Worm (Caenorhabditis elegans) whole organism, L4 larva: ENCODE measurements around the gene C55A1.7.

Experiments
- F37D6.2 ChIP-seq: sonication (generic microtip); optimal IDR thresholded peaks from 2 replicates; lab custom pipeline; 2016; ENCODE audit warnings: mild to moderate bottlenecking, missing genetic modification characterization, missing compliant biosample characterization
- F44E2.7 ChIP-seq: fragments of 200-800 bp; sonication (Bioruptor generic); IDR thresholded peaks from 2 replicates; pipeline ENCODE4 v2.1.2; 2022; ENCODE audit warnings: missing genetic modification characterization, missing compliant biosample characterization
- R02D3.7 ChIP-seq: fragments of 150-350 bp; sonication (generic microtip); optimal IDR thresholded peaks from 3 replicates; lab custom pipeline; 2014; ENCODE audit warnings: missing biosample characterization, missing genetic modification characterization
- T20F7.1 ChIP-seq: fragments of 200-800 bp; sonication (Bioruptor generic); optimal IDR thresholded peaks from 2 replicates; lab custom pipeline; 2018; ENCODE audit warnings: mild to moderate bottlenecking, missing genetic modification characterization, missing compliant biosample characterization
- Y105C5A.15 ChIP-seq: fragments of 200-800 bp; sonication (Bioruptor generic); IDR thresholded peaks from 2 replicates; pipeline ENCODE4 v1.3.6; 2022; ENCODE audit warnings: missing genetic modification characterization, missing compliant biosample characterization
- Y48G9A.11 ChIP-seq: fragments of 200-800 bp; sonication (Bioruptor generic); IDR thresholded peaks from 2 replicates; pipeline ENCODE4 v1.3.6; 2022; ENCODE audit warnings: missing genetic modification reagents, missing genetic modification characterization, missing compliant biosample characterization
- ZK337.2 ChIP-seq: fragments of 200-800 bp; sonication (Bioruptor generic); IDR thresholded peaks from 2 replicates; pipeline ENCODE4 v1.3.6; 2022; ENCODE audit warnings: missing genetic modification reagents, missing genetic modification characterization, missing compliant biosample characterization
- ZK546.5 ChIP-seq, 2 experiments: sonication (generic microtip); optimal IDR thresholded peaks; 2 replicates each; lab custom pipeline; 2017; ENCODE audit warnings: missing biosample characterization in 2 of 2, missing genetic modification characterization in 2 of 2
- arid-1 ChIP-seq: fragments of 200-800 bp; sonication (Bioruptor generic); conservative IDR thresholded peaks from 2 replicates; pipeline ENCODE4 v1.3.6; 2022; ENCODE audit warnings: missing genetic modification reagents, missing genetic modification characterization, missing compliant biosample characterization
- ceh-44 ChIP-seq: fragments of 200-800 bp; sonication (Bioruptor generic); IDR thresholded peaks from 2 replicates; pipeline ENCODE4 v1.3.6; 2022; ENCODE audit warnings: missing genetic modification reagents, missing genetic modification characterization, missing compliant biosample characterization
- ces-1 ChIP-seq: fragments of 150-350 bp; sonication (generic microtip); optimal IDR thresholded peaks from 4 replicates; lab custom pipeline; 2014; ENCODE audit warnings: missing biosample characterization, missing genetic modification reagents, missing genetic modification characterization
- ctbp-1 ChIP-seq: fragments of 200-800 bp; sonication (Bioruptor generic); IDR thresholded peaks from 2 replicates; pipeline ENCODE4 v1.3.6; 2022; ENCODE audit warnings: missing genetic modification reagents, missing genetic modification characterization, missing compliant biosample characterization
- daf-16 ChIP-seq, 3 experiments: sonication (generic microtip); optimal IDR thresholded peaks; 2 replicates each; lab custom pipeline; 2016 to 2017; ENCODE audit warnings: missing genetic modification characterization in 3 of 3, missing genetic modification reagents in 3 of 3, mild to moderate bottlenecking in 2 of 3, missing compliant biosample characterization in 2 of 3, missing biosample characterization in 1 of 3, moderate library complexity in 1 of 3
- daf-19 ChIP-seq: fragments of 200-800 bp; sonication (Bioruptor generic); conservative IDR thresholded peaks from 2 replicates; pipeline ENCODE4 v1.3.6; 2022; ENCODE audit warnings: missing genetic modification characterization, missing compliant biosample characterization
- dmd-6 ChIP-seq: fragments of 200-800 bp; sonication (Bioruptor generic); IDR thresholded peaks from 2 replicates; pipeline ENCODE4 v1.3.6; 2022; ENCODE audit warnings: missing genetic modification reagents, missing genetic modification characterization, missing compliant biosample characterization
- dve-1 ChIP-seq: sonication (generic microtip); optimal IDR thresholded peaks from 2 replicates; lab custom pipeline; 2017; ENCODE audit warnings: antibody characterized with exemption, mild to moderate bottlenecking, missing genetic modification characterization, missing compliant biosample characterization; ENCODE audit not compliant: insufficient read depth
- egl-43 ChIP-seq: fragments of 200-800 bp; sonication (Bioruptor generic); IDR thresholded peaks from 2 replicates; pipeline ENCODE4 v1.3.6; 2022; ENCODE audit warnings: missing genetic modification reagents, missing genetic modification characterization, missing compliant biosample characterization
- gei-8 ChIP-seq: fragments of 200-800 bp; sonication (Bioruptor generic); optimal IDR thresholded peaks from 2 replicates; lab custom pipeline; 2018; ENCODE audit warnings: mild to moderate bottlenecking, missing genetic modification characterization, missing compliant biosample characterization
- hif-1 ChIP-seq, 2 experiments: sonication (generic microtip); optimal IDR thresholded peaks; 2 replicates each; lab custom pipeline; 2016 to 2017; ENCODE audit warnings: missing compliant biosample characterization in 2 of 2, missing genetic modification characterization in 2 of 2, missing genetic modification reagents in 2 of 2, missing genotype in 2 of 2, mild to moderate bottlenecking in 1 of 2
- hlh-11 ChIP-seq: fragments of 200-800 bp; sonication (Bioruptor generic); optimal IDR thresholded peaks from 2 replicates; lab custom pipeline; 2018; ENCODE audit warnings: mild to moderate bottlenecking, missing genetic modification characterization, missing compliant biosample characterization
- hlh-30 ChIP-seq: sonication (generic microtip); optimal IDR thresholded peaks from 2 replicates; lab custom pipeline; 2017; ENCODE audit warnings: antibody characterized with exemption, mild to moderate bottlenecking, missing genetic modification characterization, missing compliant biosample characterization; ENCODE audit not compliant: insufficient read depth
- lim-7 ChIP-seq: fragments of 200-800 bp; sonication (Bioruptor generic); IDR thresholded peaks from 2 replicates; pipeline ENCODE4 v1.3.6; 2022; ENCODE audit warnings: missing genetic modification characterization, missing compliant biosample characterization
- lin-1 ChIP-seq: fragments of 200-800 bp; sonication (Bioruptor generic); IDR thresholded peaks from 2 replicates; pipeline ENCODE4 v1.3.6; 2022; ENCODE audit warnings: missing genetic modification reagents, missing genetic modification characterization, missing compliant biosample characterization
- lin-29 ChIP-seq: fragments of 200-800 bp; sonication (Bioruptor generic); IDR thresholded peaks from 2 replicates; pipeline ENCODE4 v1.3.6; 2022; ENCODE audit warnings: missing genetic modification reagents, missing genetic modification characterization, missing compliant biosample characterization
- lir-3 ChIP-seq: sonication (generic microtip); optimal IDR thresholded peaks from 2 replicates; lab custom pipeline; 2016; ENCODE audit warnings: mild to moderate bottlenecking, missing genetic modification characterization, missing compliant biosample characterization
- lsy-2 ChIP-seq, 2 experiments: fragments of 150-350 bp in 1 of 2; sonication (generic microtip) in 1 of 2; optimal IDR thresholded peaks; 2 replicates each; lab custom pipeline; 2014 to 2017; ENCODE audit warnings: missing biosample characterization in 2 of 2, missing genetic modification characterization in 2 of 2
- madf-5 ChIP-seq, 2 experiments: fragments of 200-800 bp; sonication (Bioruptor generic); IDR thresholded peaks; 2 replicates each; pipeline ENCODE4 v1.3.6; 2022; ENCODE audit warnings: missing compliant biosample characterization in 2 of 2, missing genetic modification characterization in 2 of 2
- mdl-1 ChIP-seq, 2 experiments: fragments of 150-350 bp in 1 of 2; sonication (generic microtip) in 1 of 2; optimal IDR thresholded peaks; 2 replicates each; lab custom pipeline; 2014 to 2017; ENCODE audit warnings: missing biosample characterization in 2 of 2, missing genetic modification characterization in 2 of 2
- mep-1 ChIP-seq: fragments of 150-350 bp; sonication (generic microtip); optimal IDR thresholded peaks from 3 replicates; lab custom pipeline; 2014; ENCODE audit warnings: missing biosample characterization, missing genetic modification characterization
- mes-2 ChIP-seq: sonication (generic microtip); optimal IDR thresholded peaks from 2 replicates; lab custom pipeline; 2016; ENCODE audit warnings: missing genotype, mild to moderate bottlenecking, missing genetic modification characterization, missing compliant biosample characterization; ENCODE audit not compliant: poor library complexity, severe bottlenecking
- mxl-3 ChIP-seq: fragments of 200-800 bp; sonication (Bioruptor generic); optimal IDR thresholded peaks from 2 replicates; lab custom pipeline; 2018; ENCODE audit warnings: mild to moderate bottlenecking, missing genetic modification characterization, missing compliant biosample characterization
- nhr-11 ChIP-seq: fragments of 150-350 bp; optimal IDR thresholded peaks from 2 replicates; lab custom pipeline; 2014; ENCODE audit warnings: missing biosample characterization, missing genetic modification characterization
- nhr-28 ChIP-seq: fragments of 150-350 bp; optimal IDR thresholded peaks from 2 replicates; lab custom pipeline; 2014; ENCODE audit warnings: missing biosample characterization, missing genetic modification characterization
- nhr-41 ChIP-seq: fragments of 200-800 bp; sonication (Bioruptor generic); IDR thresholded peaks from 2 replicates; pipeline ENCODE4 v1.3.6; 2022; ENCODE audit warnings: missing genetic modification reagents, missing genetic modification characterization, missing compliant biosample characterization
- nhr-42 ChIP-seq: fragments of 200-800 bp; sonication (Bioruptor generic); IDR thresholded peaks from 2 replicates; pipeline ENCODE4 v1.3.6; 2022; ENCODE audit warnings: missing genetic modification characterization, missing compliant biosample characterization
- nhr-48 ChIP-seq: sonication (generic microtip); optimal IDR thresholded peaks from 2 replicates; lab custom pipeline; 2016; ENCODE audit warnings: mild to moderate bottlenecking, missing genetic modification characterization, missing compliant biosample characterization
- nhr-6 ChIP-seq: fragments of 150-350 bp; optimal IDR thresholded peaks from 2 replicates; lab custom pipeline; 2014; ENCODE audit warnings: missing biosample characterization, missing genetic modification characterization
- nhr-76 ChIP-seq: fragments of 150-350 bp; optimal IDR thresholded peaks from 2 replicates; lab custom pipeline; 2014; ENCODE audit warnings: missing biosample characterization, missing genetic modification characterization
- nhr-77 ChIP-seq: fragments of 150-350 bp; optimal IDR thresholded peaks from 2 replicates; lab custom pipeline; 2014; ENCODE audit warnings: missing biosample characterization, missing genetic modification characterization
- pqm-1 ChIP-seq: sonication (generic microtip); optimal IDR thresholded peaks from 2 replicates; lab custom pipeline; 2017; ENCODE audit warnings: missing biosample characterization, missing genetic modification characterization
- set-16 ChIP-seq: fragments of 200-800 bp; sonication (Bioruptor generic); IDR thresholded peaks from 2 replicates; pipeline ENCODE4 v1.3.6; 2022; ENCODE audit warnings: missing genetic modification reagents, missing genetic modification characterization, missing compliant biosample characterization
- snpc-1.2 ChIP-seq: fragments of 200-800 bp; sonication (Bioruptor generic); IDR thresholded peaks from 2 replicates; pipeline ENCODE4 v1.3.6; 2022; ENCODE audit warnings: missing genetic modification reagents, missing genetic modification characterization, missing compliant biosample characterization
- snpc-4 ChIP-seq: fragments of 150-350 bp; optimal IDR thresholded peaks from 2 replicates; lab custom pipeline; 2014; ENCODE audit warnings: missing biosample characterization, missing genetic modification characterization
- spr-1 ChIP-seq: sonication (generic microtip); optimal IDR thresholded peaks from 2 replicates; lab custom pipeline; 2016; ENCODE audit warnings: mild to moderate bottlenecking, missing genetic modification characterization, missing compliant biosample characterization
- spr-3 ChIP-seq: fragments of 200-800 bp; sonication (Bioruptor generic); optimal IDR thresholded peaks from 2 replicates; lab custom pipeline; 2018; ENCODE audit warnings: mild to moderate bottlenecking, missing genetic modification characterization, missing compliant biosample characterization
- tra-1 ChIP-seq: fragments of 200-800 bp; sonication (Bioruptor generic); IDR thresholded peaks from 2 replicates; pipeline ENCODE4 v1.3.6; 2022; ENCODE audit warnings: missing genetic modification reagents, missing genetic modification characterization, missing compliant biosample characterization
- unc-39 ChIP-seq: sonication (generic microtip); optimal IDR thresholded peaks from 2 replicates; lab custom pipeline; 2017; ENCODE audit warnings: missing biosample characterization, missing genetic modification characterization
- unc-62 ChIP-seq, 3 experiments: fragments of 150-350 bp in 1 of 3; sonication (generic microtip); optimal IDR thresholded peaks in 2 of 3; peaks in 1 of 3; 1 replicate in 1 of 3; 2 replicates in 2 of 3; lab custom pipeline; 2014 to 2017; ENCODE audit warnings: missing biosample characterization in 3 of 3, missing genetic modification characterization in 3 of 3, missing genetic modification reagents in 3 of 3, missing genotype in 1 of 3
- ztf-11 ChIP-seq: fragments of 150-350 bp; optimal IDR thresholded peaks from 2 replicates; lab custom pipeline; 2014; ENCODE audit warnings: missing biosample characterization, missing genetic modification characterization

Gene C55A1.7

ce11 chrV:15664053-15664661 is 16.7 kb upstream of the C55A1.7 start:
- TF ChIP-seq unc-39 (tag; lab: Kevin White, UChicago) (no peak), R02D3.7 (tag; lab: Kevin White, UChicago) (no peak), pqm-1 (tag; lab: Kevin White, UChicago) (peak; percentile 1), mdl-1 (tag; optimal IDR thresholded peaks at IDR 0.05; lab: Kevin White, UChicago) (peak in 1 of 2 experiments; percentile 36), spr-1 (tag; lab: Kevin White, UChicago) (no peak), nhr-6 (tag; lab: Kevin White, UChicago) (peak; percentile 41), ZK546.5 (tag; optimal IDR thresholded peaks at IDR 0.05; lab: Kevin White, UChicago) (no peak), nhr-42 (GFP tag; lab: Robert Waterston, UW) (no peak), nhr-28 (tag; lab: Kevin White, UChicago) (peak; percentile 96), tra-1 (GFP tag; lab: Robert Waterston, UW) (no peak), mep-1 (tag; lab: Kevin White, UChicago) (peak; percentile 55), lin-1 (GFP tag; lab: Robert Waterston, UW) (no peak), F44E2.7 (no peak), dmd-6 (GFP tag; lab: Robert Waterston, UW) (peak; percentile 55), arid-1 (GFP tag; lab: Robert Waterston, UW) (no peak), lir-3 (tag; lab: Kevin White, UChicago) (no peak), spr-3 (GFP tag; lab: Kevin White, UChicago) (no peak), ces-1 (GFP tag; lab: Kevin White, UChicago) (no peak), mes-2 (peak; percentile 42), Y105C5A.15 (GFP tag; lab: Robert Waterston, UW) (no peak), hif-1 (tag; optimal IDR thresholded peaks at IDR 0.05; lab: Kevin White, UChicago) (peak in 1 of 2 experiments; percentile 26), daf-19 (GFP tag; lab: Robert Waterston, UW) (no peak), ZK337.2 (no peak), T20F7.1 (GFP tag; lab: Kevin White, UChicago) (peak; percentile 38), ctbp-1 (0 out of 2 replicates have a peak, but pooled peaks have one; percentile 40), hlh-30 (tag; lab: Kevin White, UChicago) (peak; percentile 73), ceh-44 (no peak), snpc-4 (tag; lab: Kevin White, UChicago) (no peak), nhr-41 (GFP tag; lab: Robert Waterston, UW) (no peak), snpc-1.2 (GFP tag; lab: Robert Waterston, UW) (no peak), dve-1 (tag; lab: Kevin White, UChicago) (peak; percentile 92), unc-62 (GFP tag; optimal IDR thresholded peaks at IDR 0.05 in 1 of 2; lab: Kevin White, UChicago) (no peak), unc-62 (tag; optimal IDR thresholded peaks at IDR 0.05; lab: Kevin White, UChicago) (no peak), lim-7 (GFP tag; lab: Robert Waterston, UW) (no peak), set-16 (GFP tag; lab: Robert Waterston, UW) (no peak), hlh-11 (tag; lab: Kevin White, UChicago) (peak; percentile 71), gei-8 (GFP tag; lab: Kevin White, UChicago) (no peak), nhr-76 (tag; lab: Kevin White, UChicago) (no peak), lin-29 (no peak), lsy-2 (tag; optimal IDR thresholded peaks at IDR 0.05; lab: Kevin White, UChicago) (peak in 1 of 2 experiments; percentile 42), nhr-48 (tag; lab: Kevin White, UChicago) (peak; percentile 13), F37D6.2 (no peak), nhr-77 (peak; percentile 44), daf-16 (GFP tag; optimal IDR thresholded peaks at IDR 0.05; lab: Kevin White, UChicago) (no peak), daf-16 (tag; optimal IDR thresholded peaks at IDR 0.05; lab: Kevin White, UChicago) (peak; percentile 30), mxl-3 (peak; percentile 44), nhr-11 (peak; percentile 60), Y48G9A.11 (GFP tag; lab: Robert Waterston, UW) (no peak), egl-43 (0 out of 2 replicates have a peak, but pooled peaks have one; percentile 35), ztf-11 (tag; lab: Kevin White, UChicago) (no peak), madf-5 (GFP tag; IDR thresholded peaks at IDR 0.05; lab: Robert Waterston, UW) (no peak)
